Worm (Caenorhabditis elegans): ENCODE results near the gene T04H1.12.

DNA sequence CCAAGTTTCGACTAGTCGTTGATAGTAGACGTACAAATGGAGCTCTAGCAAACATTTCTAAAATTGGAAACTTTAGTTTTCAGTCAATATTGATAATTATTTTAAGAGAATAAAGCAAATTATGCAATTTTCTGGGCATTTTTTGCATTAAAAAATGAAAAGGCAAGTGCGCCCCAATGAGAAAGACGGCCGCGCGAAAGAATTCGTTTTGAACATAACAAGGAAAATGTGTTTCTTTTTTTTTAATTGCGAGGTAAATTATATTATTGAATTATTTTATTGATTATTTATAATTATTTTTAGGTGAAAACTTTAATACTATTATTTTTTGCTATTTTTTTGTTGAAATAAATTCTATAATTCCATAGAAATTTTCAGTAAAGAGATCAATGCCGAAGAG, 16.1 kb downstream of the T04H1.12 start, which contains the start of the genes tsfm-1 and capg-2:
- TF ChIP-seq sdc-2 (tag; optimal IDR thresholded peaks at IDR 0.05): no peak
- TF ChIP-seq syd-9 (tag; optimal IDR thresholded peaks at IDR 0.05): no peak
- no peak for TF ChIP-seq gmeb-2 (tag; optimal IDR thresholded peaks at IDR 0.05)
- no peak for TF ChIP-seq ets-4 (tag; optimal IDR thresholded peaks at IDR 0.05)
- no peak for TF ChIP-seq madf-2 (tag; optimal IDR thresholded peaks at IDR 0.05)
- no peak for TF ChIP-seq nhr-11 (tag; optimal IDR thresholded peaks at IDR 0.05)
- TF ChIP-seq dmd-4 (tag; optimal IDR thresholded peaks at IDR 0.05; ENCODE audit: borderline replicate concordance): no peak
